Worm (Caenorhabditis elegans): ENCODE results near the gene C40A11.4.

The C40A11.4 gene

ce11 chrII:2176688-2177087 lies 39.5 kb downstream of the C40A11.4 start, which contains the start of gene gba-1:
TSS of gene gba-1 (plus strand) at chrII:2176741.
- no peak for TF ChIP-seq him-1 (tag; optimal IDR thresholded peaks at IDR 0.05)
- no peak for TF ChIP-seq W03F9.2 (tag; optimal IDR thresholded peaks at IDR 0.05)
- TF ChIP-seq dao-5 (tag; optimal IDR thresholded peaks at IDR 0.05): no peak

- TF ChIP-seq W03F9.2 (tag; optimal IDR thresholded peaks at IDR 0.05) (no peak), him-1 (tag; optimal IDR thresholded peaks at IDR 0.05) (no peak), dao-5 (tag; optimal IDR thresholded peaks at IDR 0.05) (no peak)
Measured at ce11 chrII:2177735-2178134, 40.5 kb downstream of the C40A11.4 start.

DNA sequence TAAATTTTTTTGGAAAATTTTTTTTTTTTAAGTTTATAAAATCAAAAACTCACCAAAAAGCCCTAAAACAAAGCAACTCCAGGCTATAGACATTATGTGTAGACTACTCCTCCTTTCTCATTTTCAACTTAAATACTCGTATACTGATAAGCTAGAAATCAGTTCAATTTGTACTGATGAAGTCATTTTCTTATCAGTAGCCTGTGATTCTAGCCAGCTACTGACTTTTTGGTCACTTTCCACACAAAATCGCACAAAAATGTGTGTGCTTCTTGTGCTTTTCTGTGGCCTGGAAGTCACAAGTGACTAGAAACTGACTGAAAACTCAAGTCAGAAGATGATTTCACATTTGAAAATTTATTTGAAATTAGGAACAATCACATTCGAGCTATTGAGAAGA lies 49.1 kb downstream of the C40A11.4 start, which contains the start of gene gba-2:
gba-2 (minus strand) TSS at position 106 of the 400 bp plus-strand sequence.
- no peak for TF ChIP-seq W03F9.2 (tag; optimal IDR thresholded peaks at IDR 0.05)
- no peak for TF ChIP-seq dao-5 (tag; optimal IDR thresholded peaks at IDR 0.05)
- TF ChIP-seq him-1 (tag; optimal IDR thresholded peaks at IDR 0.05): no peak

DNA sequence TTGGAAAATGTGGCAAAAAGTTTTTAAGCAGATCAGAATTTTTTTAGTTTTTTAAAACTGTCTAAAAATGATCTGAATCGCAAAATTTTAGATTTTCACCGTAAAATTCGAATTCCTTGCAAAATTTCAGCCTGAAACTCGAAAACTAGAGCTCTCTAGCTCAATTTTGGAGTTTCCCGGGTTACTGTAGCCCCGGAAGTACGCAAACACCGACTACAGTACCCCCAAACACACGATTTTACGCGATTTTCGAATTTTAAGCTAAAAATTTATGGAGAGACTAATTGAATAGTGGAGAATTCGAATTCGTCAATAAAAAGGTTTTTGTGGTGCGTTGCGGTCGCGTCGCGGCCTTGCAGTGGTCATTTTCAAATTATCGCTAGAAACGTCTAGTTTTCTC lies 49.5 kb downstream of the C40A11.4 start:
- TF ChIP-seq him-1 (tag; optimal IDR thresholded peaks at IDR 0.05) (no peak), W03F9.2 (tag; optimal IDR thresholded peaks at IDR 0.05) (no peak), dao-5 (tag; optimal IDR thresholded peaks at IDR 0.05) (no peak)

All from whole organism, L4/young adult.